Worm (Caenorhabditis elegans): Measurements from ENCODE around the gene lido-16.

Gene lido-16

ce11 chrII:6519703-6520102 is 34.9 kb upstream of the lido-16 start:
- TF ChIP-seq ref-2 (tag; optimal IDR thresholded peaks at IDR 0.05) (no peak), K09A11.1 (tag; optimal IDR thresholded peaks at IDR 0.05; ENCODE audit: insufficient read depth) (no peak), fkh-6 (tag; optimal IDR thresholded peaks at IDR 0.05) (no peak), pha-2 (tag; optimal IDR thresholded peaks at IDR 0.05) (no peak), lim-6 (tag; optimal IDR thresholded peaks at IDR 0.05) (no peak), ets-4 (tag; optimal IDR thresholded peaks at IDR 0.05) (no peak), ztf-16 (tag; optimal IDR thresholded peaks at IDR 0.05) (no peak), nhr-11 (tag; optimal IDR thresholded peaks at IDR 0.05) (no peak)

- no peak for TF ChIP-seq lim-6 (tag; optimal IDR thresholded peaks at IDR 0.05)
- no peak for TF ChIP-seq ttx-3 (tag; optimal IDR thresholded peaks at IDR 0.05)
- TF ChIP-seq zip-5 (tag; optimal IDR thresholded peaks at IDR 0.05): no peak
- TF ChIP-seq madf-2 (tag; optimal IDR thresholded peaks at IDR 0.05): no peak
- no peak for TF ChIP-seq pat-9 (tag; optimal IDR thresholded peaks at IDR 0.05)
- no peak for TF ChIP-seq gmeb-2 (tag; optimal IDR thresholded peaks at IDR 0.05)
- no peak for TF ChIP-seq unc-42 (tag; optimal IDR thresholded peaks at IDR 0.05)
Measured at ce11 chrII:6516276-6516675, 31.5 kb upstream of the lido-16 start, which contains the start of gene C56E6.7. TSS of gene C56E6.7 (plus strand) at chrII:6516576.

- TF ChIP-seq unc-42 (tag; optimal IDR thresholded peaks at IDR 0.05): no peak
- no peak for TF ChIP-seq T23F11.4 (GFP tag; optimal IDR thresholded peaks at IDR 0.05)
- TF ChIP-seq nhr-11 (tag; optimal IDR thresholded peaks at IDR 0.05): no peak
- TF ChIP-seq K09A11.1 (tag; optimal IDR thresholded peaks at IDR 0.05; ENCODE audit: insufficient read depth): no peak
- no peak for TF ChIP-seq ceh-48 (tag; optimal IDR thresholded peaks at IDR 0.05)
- TF ChIP-seq ztf-16 (tag; optimal IDR thresholded peaks at IDR 0.05): no peak
- no peak for TF ChIP-seq ceh-30 (tag; optimal IDR thresholded peaks at IDR 0.05)
- no peak for TF ChIP-seq unc-86 (tag; optimal IDR thresholded peaks at IDR 0.05)
- no peak for TF ChIP-seq tbx-7 (tag; optimal IDR thresholded peaks at IDR 0.05)
- no peak for TF ChIP-seq fax-1 (tag; optimal IDR thresholded peaks at IDR 0.05)
Measured at ce11 chrII:6513911-6514310, 29.1 kb upstream of the lido-16 start, which contains the start of gene R05G9R.1. TSS of gene R05G9R.1 (minus strand) at chrII:6514011.

ce11 chrII:6513357-6513756 is 28.6 kb upstream of the lido-16 start:
- TF ChIP-seq lin-11 (tag; optimal IDR thresholded peaks at IDR 0.05) (no peak), lim-6 (tag; optimal IDR thresholded peaks at IDR 0.05) (no peak), ama-1 (optimal IDR thresholded peaks at IDR 0.05) (no peak), gmeb-2 (tag; optimal IDR thresholded peaks at IDR 0.05) (no peak)

- TF ChIP-seq C08G9.2 (tag; optimal IDR thresholded peaks at IDR 0.05): no peak
- no peak for TF ChIP-seq ahr-1 (tag; optimal IDR thresholded peaks at IDR 0.05)
- no peak for TF ChIP-seq ttx-3 (tag; optimal IDR thresholded peaks at IDR 0.05)
- TF ChIP-seq lim-6 (tag; optimal IDR thresholded peaks at IDR 0.05): no peak
- no peak for TF ChIP-seq elt-2 (tag; optimal IDR thresholded peaks at IDR 0.05)
- no peak for TF ChIP-seq sox-2 (GFP tag; IDR thresholded peaks at IDR 0.05)
- TF ChIP-seq fkh-6 (tag; optimal IDR thresholded peaks at IDR 0.05): no peak
- TF ChIP-seq ref-2 (tag; optimal IDR thresholded peaks at IDR 0.05): no peak
- TF ChIP-seq F13H6.1 (tag; optimal IDR thresholded peaks at IDR 0.05): no peak
- TF ChIP-seq ceh-30 (tag; optimal IDR thresholded peaks at IDR 0.05): no peak
- no peak for TF ChIP-seq ceh-48 (tag; optimal IDR thresholded peaks at IDR 0.05)
- TF ChIP-seq pag-3 (tag; optimal IDR thresholded peaks at IDR 0.05; ENCODE audit: borderline replicate concordance): no peak
- TF ChIP-seq mec-3 (tag; optimal IDR thresholded peaks at IDR 0.05; ENCODE audit: borderline replicate concordance): no peak
- no peak for TF ChIP-seq pax-1 (tag; optimal IDR thresholded peaks at IDR 0.05)
- no peak for TF ChIP-seq hlh-13 (GFP tag; optimal IDR thresholded peaks at IDR 0.05)
- no peak for TF ChIP-seq npax-4 (tag; optimal IDR thresholded peaks at IDR 0.05)
Measured at ce11 chrII:6502826-6503225, 18.1 kb upstream of the lido-16 start, which contains the start of gene R05G9.1. TSS of gene R05G9.1 (plus strand) at chrII:6503168.

ce11 chrII:6501420-6501819 is 16.6 kb upstream of the lido-16 start, which contains the start of gene R05G9.3:
TSS of gene R05G9.3 (minus strand) at chrII:6501520.
- TF ChIP-seq ceh-34 (tag; optimal IDR thresholded peaks at IDR 0.05): no peak

All from whole organism, late embryonic.